Worm (Caenorhabditis elegans) whole organism, young adult: ENCODE measurements around the gene rfth-1.

Experiments
- D2030.7 ChIP-seq: fragments of 200-800 bp; sonication (Bioruptor generic); IDR thresholded peaks from 2 replicates; pipeline ENCODE4 v1.3.6; 2022; ENCODE audit warnings: missing genetic modification reagents, missing genetic modification characterization, missing compliant biosample characterization
- F49E8.2 ChIP-seq: sonication (generic microtip); optimal IDR thresholded peaks from 3 replicates; lab custom pipeline; 2017; ENCODE audit warnings: missing genetic modification characterization, mild to moderate bottlenecking, missing compliant biosample characterization, antibody characterized with exemption, moderate library complexity; ENCODE audit not compliant: insufficient read depth
- Y95B8A.8 ChIP-seq: fragments of 200-800 bp; sonication (Bioruptor generic); IDR thresholded peaks from 2 replicates; pipeline ENCODE4 v1.3.6; 2022; ENCODE audit warnings: missing genetic modification reagents, missing genetic modification characterization, missing compliant biosample characterization
- aptf-3 ChIP-seq: fragments of 200-800 bp; sonication (Bioruptor generic); IDR thresholded peaks from 2 replicates; pipeline ENCODE4 v1.3.6; 2022; ENCODE audit warnings: missing genetic modification characterization, missing compliant biosample characterization
- atf-7 ChIP-seq: sonication (generic microtip); optimal IDR thresholded peaks from 2 replicates; lab custom pipeline; 2017; ENCODE audit warnings: mild to moderate bottlenecking, missing genetic modification characterization, missing compliant biosample characterization
- bed-2 ChIP-seq: fragments of 200-800 bp; sonication (Bioruptor generic); IDR thresholded peaks from 2 replicates; pipeline ENCODE4 v1.3.6; 2022; ENCODE audit warnings: missing genetic modification reagents, missing genetic modification characterization, missing compliant biosample characterization
- ccch-3 ChIP-seq: fragments of 200-800 bp; sonication (Bioruptor generic); optimal IDR thresholded peaks from 2 replicates; lab custom pipeline; 2018; ENCODE audit warnings: mild to moderate bottlenecking, missing genetic modification characterization, missing compliant biosample characterization
- cebp-1 ChIP-seq, 2 experiments: fragments of 200-800 bp in 1 of 2; sonication (Bioruptor generic) in 1 of 2; sonication (generic microtip) in 1 of 2; IDR thresholded peaks in 1 of 2; optimal IDR thresholded peaks in 1 of 2; 2 replicates each; pipeline versions ENCODE4 v1.3.6 to Lab custom; 2017 to 2022; ENCODE audit warnings: missing compliant biosample characterization in 2 of 2, missing genetic modification characterization in 2 of 2, mild to moderate bottlenecking in 1 of 2, missing genetic modification reagents in 1 of 2, moderate library complexity in 1 of 2
- cebp-2 ChIP-seq: fragments of 200-800 bp; sonication (Bioruptor generic); IDR thresholded peaks from 2 replicates; pipeline ENCODE4 v1.3.6; 2022; ENCODE audit warnings: missing genetic modification characterization, missing compliant biosample characterization
- dox-1 ChIP-seq: fragments of 200-800 bp; sonication (Bioruptor generic); IDR thresholded peaks from 2 replicates; pipeline ENCODE4 v1.3.6; 2022; ENCODE audit warnings: missing genetic modification reagents, missing genetic modification characterization, missing compliant biosample characterization
- ekl-4 ChIP-seq: fragments of 200-800 bp; sonication (Bioruptor generic); IDR thresholded peaks from 2 replicates; pipeline ENCODE4 v1.3.6; 2022; ENCODE audit warnings: missing genetic modification reagents, missing genetic modification characterization, missing compliant biosample characterization
- gei-17 ChIP-seq: fragments of 200-800 bp; sonication (Bioruptor generic); optimal IDR thresholded peaks from 2 replicates; lab custom pipeline; 2018; ENCODE audit warnings: mild to moderate bottlenecking, missing genetic modification characterization, missing compliant biosample characterization
- hlh-26 ChIP-seq: fragments of 200-800 bp; sonication (Bioruptor generic); conservative IDR thresholded peaks from 2 replicates; pipeline ENCODE4 v1.3.6; 2022; ENCODE audit warnings: missing genetic modification reagents, missing genetic modification characterization, missing compliant biosample characterization
- hmg-1.2 ChIP-seq: fragments of 200-800 bp; sonication (Bioruptor generic); IDR thresholded peaks from 2 replicates; pipeline ENCODE4 v1.3.6; 2022; ENCODE audit warnings: missing genetic modification reagents, missing genetic modification characterization, missing compliant biosample characterization
- hmg-20 ChIP-seq: fragments of 200-800 bp; sonication (Bioruptor generic); IDR thresholded peaks from 2 replicates; pipeline ENCODE4 v1.3.6; 2022; ENCODE audit warnings: missing genetic modification reagents, missing genetic modification characterization, missing compliant biosample characterization
- hrde-1 ChIP-seq: sonication (generic microtip); optimal IDR thresholded peaks from 2 replicates; lab custom pipeline; 2016; ENCODE audit warnings: missing genetic modification characterization, mild to moderate bottlenecking, missing compliant biosample characterization, moderate library complexity, missing genotype, missing genetic modification reagents, borderline replicate concordance
- lag-1 ChIP-seq: fragments of 200-800 bp; sonication (Bioruptor generic); IDR thresholded peaks from 2 replicates; pipeline ENCODE4 v1.3.6; 2022; ENCODE audit warnings: missing genetic modification reagents, missing genetic modification characterization, missing compliant biosample characterization
- let-607 ChIP-seq, 2 experiments: fragments of 200-800 bp in 1 of 2; sonication (Bioruptor generic) in 1 of 2; sonication (generic microtip) in 1 of 2; optimal IDR thresholded peaks; 2 replicates each; lab custom pipeline; 2016 to 2018; ENCODE audit warnings: mild to moderate bottlenecking in 2 of 2, missing compliant biosample characterization in 2 of 2, missing genetic modification characterization in 2 of 2, moderate library complexity in 2 of 2, missing genotype in 1 of 2
- lin-35 ChIP-seq, 3 experiments: fragments of 150-350 bp in 2 of 3; sonication (generic microtip) in 1 of 3; optimal IDR thresholded peaks; 2 replicates each; lab custom pipeline; 2014 to 2018; ENCODE audit warnings: missing biosample characterization in 3 of 3, missing genetic modification characterization in 3 of 3, missing genetic modification reagents in 3 of 3
- lsy-27 ChIP-seq: sonication (generic microtip); optimal IDR thresholded peaks from 2 replicates; lab custom pipeline; 2017; ENCODE audit warnings: missing genetic modification characterization, mild to moderate bottlenecking, missing compliant biosample characterization, antibody characterized with exemption, missing genotype, borderline replicate concordance; ENCODE audit not compliant: insufficient read depth
- madf-10 ChIP-seq: sonication (generic microtip); optimal IDR thresholded peaks from 2 replicates; lab custom pipeline; 2016; ENCODE audit warnings: mild to moderate bottlenecking, missing genetic modification characterization, missing compliant biosample characterization
- madf-8 ChIP-seq: fragments of 200-800 bp; sonication (Bioruptor generic); conservative IDR thresholded peaks from 2 replicates; pipeline ENCODE4 v1.3.6; 2022; ENCODE audit warnings: missing genetic modification reagents, missing genetic modification characterization, missing compliant biosample characterization
- nhr-179 ChIP-seq: sonication (generic microtip); optimal IDR thresholded peaks from 2 replicates; lab custom pipeline; 2016; ENCODE audit warnings: mild to moderate bottlenecking, missing genetic modification characterization, missing compliant biosample characterization
- rcor-1 ChIP-seq: fragments of 200-800 bp; sonication (Bioruptor generic); IDR thresholded peaks from 2 replicates; pipeline ENCODE4 v1.3.6; 2022; ENCODE audit warnings: missing genetic modification reagents, missing genetic modification characterization, missing compliant biosample characterization
- snpc-1.1 ChIP-seq: sonication (generic microtip); optimal IDR thresholded peaks from 2 replicates; lab custom pipeline; 2017; ENCODE audit warnings: missing genetic modification characterization, mild to moderate bottlenecking, missing compliant biosample characterization, antibody characterized with exemption, moderate library complexity, missing genotype, missing genetic modification reagents; ENCODE audit not compliant: insufficient read depth
- snpc-1.3 ChIP-seq: sonication (generic microtip); optimal IDR thresholded peaks from 2 replicates; lab custom pipeline; 2017; ENCODE audit warnings: missing genetic modification characterization, mild to moderate bottlenecking, missing compliant biosample characterization, antibody characterized with exemption, moderate library complexity, missing genotype, missing genetic modification reagents; ENCODE audit not compliant: insufficient read depth
- unc-130 ChIP-seq: sonication (generic microtip); optimal IDR thresholded peaks from 2 replicates; lab custom pipeline; 2016; ENCODE audit warnings: missing genetic modification reagents, missing genetic modification characterization, missing compliant biosample characterization
- unc-62 ChIP-seq: fragments of 150-350 bp; optimal IDR thresholded peaks from 2 replicates; lab custom pipeline; 2014; ENCODE audit warnings: missing biosample characterization, missing genetic modification reagents, missing genetic modification characterization
- zfh-2 ChIP-seq: fragments of 200-800 bp; sonication (Bioruptor generic); conservative IDR thresholded peaks from 2 replicates; pipeline ENCODE4 v1.3.6; 2022; ENCODE audit warnings: missing genetic modification reagents, missing genetic modification characterization, missing compliant biosample characterization
- zim-3 ChIP-seq: sonication (generic microtip); optimal IDR thresholded peaks from 2 replicates; lab custom pipeline; 2017; ENCODE audit warnings: mild to moderate bottlenecking, missing genetic modification characterization, moderate library complexity, missing compliant biosample characterization
- ztf-18 ChIP-seq: sonication (generic microtip); optimal IDR thresholded peaks from 2 replicates; lab custom pipeline; 2016; ENCODE audit warnings: missing genotype, mild to moderate bottlenecking, missing genetic modification characterization, missing compliant biosample characterization
- ztf-3 ChIP-seq: fragments of 200-800 bp; sonication (Bioruptor generic); optimal IDR thresholded peaks from 2 replicates; lab custom pipeline; 2018; ENCODE audit warnings: mild to moderate bottlenecking, missing genetic modification characterization, missing compliant biosample characterization

rfth-1 gene

ce11 chrIV:4557731-4558130 lies 46.6 kb upstream of the rfth-1 start (continued):
- TF ChIP-seq cebp-1 (GFP tag; IDR thresholded peaks at IDR 0.05; lab: Robert Waterston, UW) (no peak), cebp-1 (tag; optimal IDR thresholded peaks at IDR 0.05; lab: Kevin White, UChicago) (peak; percentile 44), ztf-3 (GFP tag; lab: Kevin White, UChicago) (no peak), unc-62 (GFP tag; lab: Kevin White, UChicago) (no peak), aptf-3 (GFP tag; lab: Robert Waterston, UW) (no peak), hlh-26 (no peak), dox-1 (GFP tag; lab: Robert Waterston, UW) (peak; percentile 70), let-607 (tag; optimal IDR thresholded peaks at IDR 0.05; lab: Kevin White, UChicago) (peak; percentile 37 to 67), gei-17 (GFP tag; lab: Kevin White, UChicago) (no peak), hmg-1.2 (GFP tag; lab: Robert Waterston, UW) (no peak), D2030.7 (no peak), hmg-20 (no peak), cebp-2 (GFP tag; lab: Robert Waterston, UW) (no peak), ztf-18 (tag; lab: Kevin White, UChicago) (no peak), madf-10 (no peak), nhr-179 (tag; lab: Kevin White, UChicago) (no peak), atf-7 (tag; lab: Kevin White, UChicago) (no peak), snpc-1.3 (no peak), hrde-1 (tag; lab: Kevin White, UChicago) (no peak), madf-8 (no peak)
- TF ChIP-seq, all 124 proteins: peak for 6

ce11 chrIV:4557130-4557529 lies 46.0 kb upstream of the rfth-1 start:
- TF ChIP-seq ccch-3 (GFP tag; lab: Kevin White, UChicago): no peak
- TF ChIP-seq lsy-27: no peak
- TF ChIP-seq Y95B8A.8: no peak
- TF ChIP-seq bed-2: no peak
- TF ChIP-seq lin-35 (GFP tag; optimal IDR thresholded peaks at IDR 0.05; lab: Kevin White, UChicago): no peak
- TF ChIP-seq ekl-4 (GFP tag; lab: Robert Waterston, UW): no peak
- TF ChIP-seq lag-1 (GFP tag; lab: Robert Waterston, UW): no peak
- TF ChIP-seq unc-130 (GFP tag; lab: Kevin White, UChicago): no peak
- no peak for TF ChIP-seq snpc-1.1 (tag; lab: Kevin White, UChicago)

DNA sequence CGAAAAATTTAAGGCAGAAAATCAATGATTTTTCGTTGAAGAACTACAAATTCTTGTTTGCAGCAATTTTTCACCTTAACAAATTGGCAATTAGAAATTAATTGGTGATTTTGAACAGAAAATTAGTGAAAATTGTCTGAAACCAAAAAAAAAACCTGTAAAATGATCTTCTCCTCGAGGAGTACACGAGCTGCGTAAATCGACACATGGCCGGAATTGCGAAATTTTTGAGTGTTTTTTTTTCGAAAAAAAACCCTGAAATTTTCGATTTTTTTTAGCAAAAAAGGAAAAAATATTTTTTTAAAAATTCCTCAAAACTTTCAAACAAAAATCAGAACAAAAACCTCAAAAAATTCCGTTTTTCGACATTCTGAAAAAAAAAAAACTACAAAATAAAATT lies 40.5 kb upstream of the rfth-1 start:
- TF ChIP-seq zim-3 (tag; lab: Kevin White, UChicago) (no peak), cebp-1 (GFP tag; IDR thresholded peaks at IDR 0.05; lab: Robert Waterston, UW) (no peak), cebp-1 (tag; optimal IDR thresholded peaks at IDR 0.05; lab: Kevin White, UChicago) (peak; percentile 67)

DNA sequence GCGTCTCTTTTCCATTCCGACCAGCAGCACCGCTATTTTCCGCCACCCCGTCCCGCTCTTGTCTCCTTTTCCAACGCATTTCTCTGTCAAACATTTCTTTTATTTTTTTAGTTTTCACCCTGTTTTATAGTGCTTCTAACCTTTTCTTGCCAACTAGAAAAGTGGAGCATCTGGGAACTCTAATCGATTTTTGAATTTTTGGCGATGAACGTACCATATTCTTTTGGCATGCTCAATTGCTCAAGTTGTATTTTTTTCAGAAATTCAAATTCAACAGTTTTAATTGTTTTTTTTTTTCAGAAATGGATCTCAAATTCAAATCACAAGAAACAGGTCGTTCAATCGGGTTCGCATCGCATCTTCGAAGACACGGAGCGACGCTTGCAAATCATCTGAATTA lies 37.1 kb upstream of the rfth-1 start, which contains the start of gene ZK185.1:
Gene ZK185.1, plus strand, starts transcription at position 301 of the 400 bp plus-strand sequence.
- 0 out of 2 replicates have a peak, but pooled peaks have one; percentile 12 for TF ChIP-seq zfh-2 (GFP tag; lab: Robert Waterston, UW)
- TF ChIP-seq F49E8.2: no peak
- TF ChIP-seq rcor-1 (GFP tag; lab: Robert Waterston, UW): no peak
- TF ChIP-seq atf-7 (tag; lab: Kevin White, UChicago): no peak
- TF ChIP-seq, all 124 proteins: peak for 1
